Fruit fly (Drosophila melanogaster): ENCODE measurements around the gene CG2260.

The CG2260 gene

DNA sequence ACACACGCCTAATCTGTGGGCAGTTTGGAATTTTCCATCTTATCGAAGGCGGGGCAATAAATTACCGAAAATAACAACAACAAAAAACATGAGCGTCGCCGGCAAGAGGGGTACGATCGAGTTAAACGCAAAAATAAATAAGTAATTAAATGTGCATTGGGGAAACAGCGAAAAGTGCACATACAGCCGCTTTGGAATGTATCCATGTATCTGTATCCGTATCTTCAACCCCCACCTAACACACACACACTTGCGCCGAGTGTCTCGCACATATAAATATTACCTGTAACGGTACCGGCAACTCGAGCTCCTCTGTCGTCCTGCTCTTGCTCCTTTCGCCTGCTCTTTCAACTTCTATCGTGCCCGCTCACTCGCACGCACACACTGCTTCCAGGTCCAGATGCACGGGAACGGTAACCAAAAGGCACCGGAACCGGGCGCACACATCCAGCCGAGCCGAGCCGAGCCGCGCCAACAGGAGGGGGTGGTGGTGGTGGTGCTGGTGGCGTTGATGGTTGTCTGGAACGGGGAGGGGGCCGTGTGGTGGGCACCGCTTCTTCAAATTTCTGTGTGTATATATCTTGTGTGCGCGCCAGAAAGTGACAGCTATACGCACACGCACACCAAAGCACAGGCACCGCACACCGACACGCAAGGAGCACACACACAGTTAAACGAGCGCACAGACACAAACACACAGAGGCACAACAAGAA lies 20.6 kb upstream of the CG2260 start:
- no peak for TF ChIP-seq CG17801 (GFP tag; optimal IDR thresholded peaks at IDR 0.05; ENCODE audit: partially characterized antibody)

DNA sequence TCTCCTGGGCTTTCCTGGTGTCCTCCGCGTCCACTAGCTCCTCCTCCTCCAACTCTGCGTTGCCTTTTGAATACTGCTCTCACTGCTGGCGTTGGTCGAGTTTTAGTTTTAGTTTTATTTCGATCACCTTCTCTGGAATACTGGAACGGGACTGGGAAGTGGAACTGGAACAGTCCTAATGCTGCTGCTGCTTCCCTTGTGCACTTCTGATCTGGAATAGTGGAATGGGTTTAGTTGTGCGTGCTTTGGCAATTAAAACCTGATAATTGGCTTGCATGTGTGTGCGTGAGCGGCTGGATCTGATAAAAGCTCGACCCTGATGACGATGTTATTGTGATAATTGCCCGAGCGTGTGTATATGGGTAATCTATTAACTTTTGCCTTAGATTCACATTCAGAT lies 19.8 kb upstream of the CG2260 start:
- TF ChIP-seq CG17801 (GFP tag; optimal IDR thresholded peaks at IDR 0.05; ENCODE audit: partially characterized antibody) = no peak

DNA sequence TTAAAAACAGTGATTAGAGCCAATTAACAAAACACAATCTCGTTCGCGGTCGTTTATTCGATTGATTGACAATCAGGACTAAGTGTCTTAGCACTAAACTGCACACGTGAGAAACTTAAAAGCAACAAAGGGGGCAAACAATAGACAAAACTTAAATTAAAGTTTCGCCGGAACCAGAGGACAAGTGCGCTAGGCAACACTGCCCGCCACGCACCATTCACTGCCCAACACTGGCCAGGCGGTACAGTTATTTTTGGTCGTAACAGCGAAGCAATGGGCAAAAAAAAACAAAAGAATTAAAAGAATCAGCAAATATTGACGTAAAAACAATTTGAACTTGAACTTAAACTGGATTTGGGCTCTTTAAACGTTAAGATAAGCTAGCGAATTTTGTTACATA lies 16.3 kb upstream of the CG2260 start:
- TF ChIP-seq CG17801 (GFP tag; optimal IDR thresholded peaks at IDR 0.05; ENCODE audit: partially characterized antibody) = no peak

DNA sequence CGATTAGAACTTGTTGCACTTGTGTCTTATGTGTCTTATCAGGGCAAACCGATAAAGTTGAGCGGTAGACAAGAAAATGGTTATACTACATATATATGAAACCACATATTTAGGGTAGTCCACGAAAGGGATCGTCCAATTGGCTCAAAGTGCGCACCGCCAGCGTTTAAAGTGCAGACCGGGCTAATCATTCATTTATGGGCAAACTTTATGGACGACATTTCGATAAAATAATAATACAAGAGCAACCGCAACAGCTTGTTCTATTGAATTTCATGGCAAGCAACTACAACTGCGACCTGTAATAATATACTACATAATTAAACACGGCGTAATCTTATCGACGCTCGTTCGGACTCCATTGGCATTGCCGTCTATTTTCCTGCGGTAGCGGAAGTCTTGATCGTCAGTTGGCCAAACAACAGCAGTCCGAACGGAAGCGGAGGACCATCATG lies 14.5 kb upstream of the CG2260 start, which contains the start of the genes cyr and CG2120:
cyr (minus strand) TSS at position 294 of the 455 bp plus-strand sequence.
CG2120 (plus strand) TSS at position 405 of the 455 bp plus-strand sequence.
- no peak for TF ChIP-seq CG17801 (GFP tag; optimal IDR thresholded peaks at IDR 0.05; ENCODE audit: partially characterized antibody)

DNA sequence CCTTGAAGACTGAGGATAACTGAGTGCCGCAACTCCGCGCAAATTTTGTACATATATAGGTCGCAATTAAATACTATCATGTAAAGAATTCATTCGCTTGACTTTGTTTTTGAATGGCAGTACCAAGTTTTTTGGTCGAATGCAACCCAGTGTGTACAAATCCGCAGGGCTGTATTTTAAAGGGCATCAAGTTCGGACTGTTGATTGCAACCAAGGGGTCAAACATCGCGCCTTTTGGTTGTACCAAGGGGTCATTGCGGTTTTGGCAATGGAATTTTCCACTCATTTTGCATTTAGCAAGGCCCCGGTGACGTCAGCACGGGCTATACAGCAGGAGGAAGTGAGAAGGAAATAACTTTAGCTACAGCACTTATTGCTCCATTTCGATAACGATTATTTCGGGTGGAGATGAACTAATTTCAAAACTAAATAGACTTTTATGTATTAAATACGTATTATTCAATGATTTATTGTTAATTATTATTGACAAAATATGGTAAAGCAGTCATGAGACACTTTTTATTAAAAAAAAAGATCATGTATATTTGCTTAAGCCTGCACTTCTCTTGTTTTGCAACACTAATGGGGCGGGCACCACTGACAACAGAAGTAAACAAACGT lies 10.9 kb upstream of the CG2260 start, which contains the start of gene CG10958:
CG10958 (plus strand) TSS at position 593 of the 621 bp plus-strand sequence.
- TF ChIP-seq CG17801 (GFP tag; optimal IDR thresholded peaks at IDR 0.05; ENCODE audit: partially characterized antibody) = peak; percentile 69

DNA sequence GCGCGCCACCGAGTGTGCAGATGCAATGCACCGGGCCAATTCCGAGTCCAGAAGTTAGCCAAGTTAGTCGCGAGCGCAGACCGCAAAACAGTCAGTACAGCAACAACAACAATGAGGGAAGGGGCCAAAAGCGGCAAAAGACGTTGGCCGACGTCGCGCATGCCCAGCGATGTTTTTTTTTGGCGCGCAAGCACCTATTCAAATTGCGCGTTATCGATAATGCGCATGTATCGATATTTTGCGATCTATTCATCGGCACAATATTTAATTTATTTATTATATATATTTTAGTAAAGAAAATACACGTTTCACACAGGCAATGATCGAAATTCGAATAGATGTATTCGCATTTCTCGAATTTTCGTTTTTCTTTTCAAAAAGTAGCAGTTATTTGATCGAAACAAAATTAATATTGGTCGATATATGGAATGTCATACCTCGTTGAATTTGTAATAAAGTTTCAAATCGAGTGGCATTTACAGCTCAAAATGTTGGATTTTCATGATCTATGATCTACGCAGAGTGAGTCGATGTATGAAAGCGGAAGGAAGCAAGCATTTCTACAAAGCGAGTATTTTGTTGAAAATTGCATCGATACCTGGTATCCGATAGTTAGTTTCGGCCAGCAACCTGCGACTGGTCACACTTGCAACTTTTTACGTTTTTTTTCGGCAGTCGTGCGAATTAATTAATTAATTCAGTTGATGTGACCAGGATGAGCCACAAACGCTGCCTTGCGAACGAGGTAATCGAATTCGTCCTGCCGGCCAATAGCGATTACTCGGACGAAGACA lies 8.5 kb upstream of the CG2260 start, which contains the start of gene CG2116:
CG2116 (plus strand) TSS at position 609 of the 794 bp plus-strand sequence.
- TF ChIP-seq CG17801 (GFP tag; optimal IDR thresholded peaks at IDR 0.05; ENCODE audit: partially characterized antibody) = peak; percentile 40

DNA sequence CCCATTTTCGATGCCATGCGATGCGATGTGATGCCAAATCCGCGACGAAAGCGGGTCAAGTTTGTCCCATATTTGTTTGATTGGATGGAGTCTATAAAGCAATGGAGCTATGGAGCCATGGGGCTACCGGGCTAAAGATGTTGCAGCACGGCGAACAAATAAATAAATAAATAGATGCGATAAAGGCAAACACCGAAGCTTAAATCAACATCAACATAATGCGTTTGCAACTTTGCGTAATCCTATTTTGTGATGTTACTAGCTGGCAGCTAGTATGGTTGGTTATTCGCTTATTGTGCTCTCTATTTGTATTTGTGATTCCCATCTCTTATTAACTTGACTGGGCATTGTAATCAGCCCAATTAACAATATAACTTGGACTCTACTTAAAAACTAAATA lies 7.2 kb upstream of the CG2260 start:
- TF ChIP-seq CG17801 (GFP tag; optimal IDR thresholded peaks at IDR 0.05; ENCODE audit: partially characterized antibody) = no peak

DNA sequence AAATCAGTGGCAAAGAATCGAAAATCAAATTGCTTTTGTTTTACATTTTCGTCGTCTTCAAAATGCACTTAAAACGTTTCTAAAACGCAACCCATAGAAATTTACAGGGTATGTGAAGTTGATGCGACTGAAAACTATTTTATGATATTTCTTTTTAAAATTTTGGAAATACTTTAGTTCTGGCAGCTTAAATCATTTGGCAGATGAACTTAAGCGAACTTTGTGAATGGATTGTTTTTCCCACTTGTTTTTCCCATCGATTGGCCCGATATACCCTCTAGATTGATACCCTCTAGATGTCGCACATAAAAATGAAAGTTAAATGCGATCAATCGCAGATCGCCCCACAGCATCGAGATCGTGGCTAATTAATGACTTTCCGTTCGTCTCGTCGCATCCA lies 5.2 kb upstream of the CG2260 start:
- TF ChIP-seq CG17801 (GFP tag; optimal IDR thresholded peaks at IDR 0.05; ENCODE audit: partially characterized antibody) = no peak

DNA sequence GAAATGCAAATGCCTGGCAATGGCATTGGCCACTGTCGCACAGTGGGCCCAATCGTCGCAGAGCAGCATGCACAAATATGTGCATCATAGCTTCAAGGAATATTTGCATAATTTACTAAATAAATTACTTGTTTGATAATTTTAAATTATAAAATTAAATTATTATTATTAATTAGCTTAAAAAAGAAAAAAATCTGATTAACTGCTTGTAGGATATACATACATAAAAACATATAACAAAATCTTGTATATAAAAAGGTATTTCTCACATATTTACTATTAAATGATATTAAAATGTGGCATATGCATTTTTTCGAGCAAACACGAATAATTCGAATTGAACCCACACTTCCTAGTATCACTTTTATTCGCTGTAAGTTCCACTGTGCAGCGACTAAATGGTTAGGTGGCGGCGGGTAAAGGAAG lies 4.3 kb upstream of the CG2260 start:
- TF ChIP-seq CG17801 (GFP tag; optimal IDR thresholded peaks at IDR 0.05; ENCODE audit: partially characterized antibody) = no peak

DNA sequence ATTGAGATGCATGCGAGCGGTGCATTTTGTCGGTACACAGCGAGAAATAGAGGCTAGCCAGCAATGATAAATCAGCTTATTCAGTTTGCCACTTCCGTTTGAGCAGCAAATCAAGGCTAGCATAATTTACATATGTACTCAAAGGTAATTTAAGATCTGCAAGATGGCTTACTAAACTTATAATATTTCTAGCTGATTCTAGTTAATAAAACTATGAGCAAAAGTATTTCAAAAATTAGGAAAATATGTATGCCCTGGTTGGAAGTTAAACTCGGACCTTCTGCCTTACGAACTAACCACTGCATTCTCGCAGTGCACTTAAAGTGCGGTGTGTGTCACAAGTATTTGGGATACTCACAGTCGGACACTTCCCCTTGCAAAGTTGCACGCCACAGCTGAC lies 1.9 kb upstream of the CG2260 start:
- no peak for TF ChIP-seq CG17801 (GFP tag; optimal IDR thresholded peaks at IDR 0.05; ENCODE audit: partially characterized antibody)

DNA sequence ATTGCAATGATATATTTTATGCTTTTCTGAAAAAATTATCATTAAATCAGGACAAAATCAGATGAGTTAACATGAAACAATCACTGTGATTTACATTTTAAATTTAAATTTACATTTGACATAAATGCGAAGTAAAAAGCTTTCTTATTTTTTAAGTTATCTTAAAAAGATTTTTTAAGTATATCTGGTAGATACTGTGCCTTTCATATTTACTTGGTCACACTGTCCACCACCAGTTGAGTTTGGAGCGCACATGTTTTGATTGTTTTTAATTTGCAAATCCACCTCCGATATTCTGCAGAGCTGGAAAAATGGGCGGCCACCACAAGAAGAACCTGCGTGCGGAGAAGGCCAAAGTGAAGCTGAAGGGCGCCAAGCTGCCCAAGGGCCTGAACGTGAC lies 4.1 kb downstream of the CG2260 start, which contains the start of gene CG1575:
CG1575 (plus strand) TSS at position 200 of the 400 bp plus-strand sequence.
- TF ChIP-seq CG17801 (GFP tag; optimal IDR thresholded peaks at IDR 0.05; ENCODE audit: partially characterized antibody) = no peak

DNA sequence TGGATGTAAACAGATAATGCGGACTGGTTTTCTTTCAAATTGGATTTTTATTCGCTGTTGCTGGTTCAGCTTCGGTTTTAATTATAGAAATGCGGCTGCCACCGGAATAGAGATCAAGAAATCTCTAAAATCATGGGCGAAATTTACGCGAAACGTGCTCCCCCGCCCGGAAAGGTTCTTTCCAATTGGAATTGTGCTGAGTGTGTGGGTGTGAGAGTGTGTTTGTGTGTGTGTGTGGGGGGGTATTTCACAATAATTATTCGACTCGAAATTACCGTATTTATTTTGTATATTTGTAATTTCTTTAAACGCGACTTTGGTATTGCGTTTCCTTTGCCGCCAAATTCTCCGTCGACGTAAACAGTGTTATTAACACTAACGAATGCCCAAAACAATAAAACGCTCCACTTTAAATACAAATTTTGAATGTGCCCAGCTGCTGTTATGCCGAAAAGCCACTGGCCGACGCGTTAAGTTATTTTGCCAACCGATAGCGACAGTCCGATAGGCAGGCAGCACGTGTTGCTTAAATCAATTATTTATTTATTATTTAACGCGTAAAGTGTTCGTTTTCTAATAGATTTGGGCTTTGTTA lies 5.1 kb downstream of the CG2260 start, which contains the start of gene Gclc:
Gclc (minus strand) TSS at position 431 of the 595 bp plus-strand sequence.
- TF ChIP-seq CG17801 (GFP tag; optimal IDR thresholded peaks at IDR 0.05; ENCODE audit: partially characterized antibody) = no peak

DNA sequence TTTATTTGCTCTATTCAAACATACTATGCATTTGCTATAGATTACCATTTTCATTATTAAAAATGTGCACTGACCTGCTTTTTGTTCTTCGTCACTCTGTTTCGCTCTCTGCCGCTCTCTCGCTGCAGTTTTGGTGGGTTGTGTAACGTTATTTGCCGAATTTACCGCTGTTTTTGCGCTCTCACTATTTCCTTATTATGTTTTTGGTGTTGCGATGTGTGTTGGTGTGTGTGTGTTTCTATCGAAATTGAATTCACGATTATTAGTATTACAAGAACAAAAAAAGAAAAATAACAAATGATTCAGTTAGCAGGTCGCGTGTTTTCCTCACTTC lies 5.6 kb downstream of the CG2260 start:
- TF ChIP-seq CG17801 (GFP tag; optimal IDR thresholded peaks at IDR 0.05; ENCODE audit: partially characterized antibody) = no peak

DNA sequence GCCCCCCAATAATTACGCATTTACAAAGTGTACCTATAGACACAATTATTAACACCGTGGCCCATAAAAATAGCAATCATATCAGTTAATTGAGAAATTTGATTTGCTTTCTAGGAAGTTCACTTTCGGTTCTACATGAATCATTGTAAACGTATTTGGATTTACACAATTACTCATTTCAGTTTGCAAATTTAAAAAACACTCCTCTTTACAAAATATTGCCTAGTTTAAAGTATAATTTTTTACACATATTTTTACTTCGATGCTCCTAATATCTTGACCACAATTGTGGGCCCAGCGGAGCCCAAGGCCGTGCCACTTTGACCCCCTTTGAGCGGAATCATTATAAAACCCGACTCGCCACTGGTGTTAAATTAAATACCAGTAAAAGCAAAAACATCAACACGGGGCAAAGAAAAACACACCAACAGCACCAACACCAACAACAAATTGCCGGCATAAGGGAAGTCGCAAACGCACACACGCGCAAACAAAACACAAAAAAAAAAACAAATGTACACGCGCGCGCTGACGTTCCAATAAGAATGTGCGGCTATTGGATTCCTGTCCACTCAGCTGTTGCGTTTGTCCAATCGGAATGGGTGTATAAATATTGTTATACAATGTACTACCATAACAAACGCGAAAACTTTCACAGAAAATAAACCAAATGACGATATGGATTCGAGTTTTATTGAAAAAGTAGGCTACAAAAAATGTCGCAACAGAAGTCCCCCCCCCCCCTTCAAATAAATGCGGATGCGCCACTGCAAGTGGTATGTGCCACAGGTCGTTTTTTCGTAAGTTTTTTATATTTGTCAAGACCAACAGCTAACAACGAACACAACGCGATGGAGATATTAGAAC lies 6.2 kb downstream of the CG2260 start:
- peak; percentile 72 for TF ChIP-seq CG17801 (GFP tag; optimal IDR thresholded peaks at IDR 0.05; ENCODE audit: partially characterized antibody)
